Fruit fly (Drosophila melanogaster) whole organism, embryonic: ENCODE results near the gene CG13833.
A peak's percentile ranks its signal among the peaks of the same experiment; 100 is the strongest.

Source experiments
- CG10979 ChIP-seq: fragments of 200-800 bp; sonication (Bioruptor generic); optimal IDR thresholded peaks from 2 replicates; lab custom pipeline; 2018; ENCODE audit warnings: missing biosample characterization, mild to moderate bottlenecking, missing genetic modification characterization, moderate library complexity
- CG11696 ChIP-seq: fragments of 200-800 bp; sonication (Bioruptor generic); IDR thresholded peaks from 2 replicates; pipeline ENCODE4 v1.3.6; 2022; ENCODE audit warnings: missing biosample characterization, missing genetic modification characterization
- CG12391 ChIP-seq: fragments of 200-800 bp; sonication (Bioruptor generic); optimal IDR thresholded peaks from 3 replicates; lab custom pipeline; 2018; ENCODE audit warnings: missing biosample characterization, mild to moderate bottlenecking, missing genetic modification characterization, moderate library complexity
- CG14050 ChIP-seq: fragments of 200-800 bp; sonication (Bioruptor generic); IDR thresholded peaks from 3 replicates; pipeline ENCODE4 v1.3.6; 2022; ENCODE audit warnings: missing biosample characterization, missing genetic modification characterization
- CG1602 ChIP-seq: fragments of 200-800 bp; sonication (Bioruptor generic); optimal IDR thresholded peaks from 3 replicates; lab custom pipeline; 2016; ENCODE audit warnings: missing biosample characterization, missing genetic modification characterization
- CG17186 ChIP-seq: fragments of 200-800 bp; sonication (Bioruptor generic); optimal IDR thresholded peaks from 3 replicates; lab custom pipeline; 2017; ENCODE audit warnings: missing biosample characterization, missing genetic modification reagents, missing genetic modification characterization
- CG17361 ChIP-seq: fragments of 200-800 bp; sonication (Bioruptor generic); IDR thresholded peaks from 3 replicates; pipeline ENCODE4 v1.3.6; 2022; ENCODE audit warnings: missing biosample characterization, missing genetic modification characterization
- CG17568 ChIP-seq: fragments of 200-800 bp; sonication (Bioruptor generic); optimal IDR thresholded peaks from 2 replicates; lab custom pipeline; 2018; ENCODE audit warnings: missing biosample characterization, mild to moderate bottlenecking, missing genetic modification characterization, moderate library complexity
- CG2202 ChIP-seq: fragments of 200-800 bp; sonication (Bioruptor generic); optimal IDR thresholded peaks from 2 replicates; lab custom pipeline; 2018; ENCODE audit warnings: missing biosample characterization, mild to moderate bottlenecking, missing genetic modification characterization
- CG30020 ChIP-seq: fragments of 200-800 bp; optimal IDR thresholded peaks from 2 replicates; lab custom pipeline; 2019; ENCODE audit warnings: missing biosample characterization, mild to moderate bottlenecking, missing genetic modification characterization, moderate library complexity
- CG31365 ChIP-seq: fragments of 200-800 bp; sonication (Bioruptor generic); optimal IDR thresholded peaks from 2 replicates; lab custom pipeline; 2018; ENCODE audit warnings: missing biosample characterization, mild to moderate bottlenecking, missing genetic modification characterization
- CG32767 ChIP-seq: fragments of 200-800 bp; sonication (Bioruptor generic); IDR thresholded peaks from 2 replicates; pipeline ENCODE4 v1.3.6; 2022; ENCODE audit warnings: missing biosample characterization, missing genetic modification characterization
- CG4360 ChIP-seq: fragments of 200-800 bp; sonication (Bioruptor generic); IDR thresholded peaks from 2 replicates; pipeline ENCODE4 v1.3.6; 2022; ENCODE audit warnings: missing biosample characterization, missing genetic modification characterization
- CG7786 ChIP-seq: fragments of 200-800 bp; sonication (Bioruptor generic); optimal IDR thresholded peaks from 2 replicates; lab custom pipeline; 2016; ENCODE audit warnings: missing biosample characterization, missing genetic modification characterization
- CG9932 ChIP-seq: fragments of 200-800 bp; sonication (Bioruptor generic); IDR thresholded peaks from 2 replicates; pipeline ENCODE4 v1.3.6; 2022; ENCODE audit warnings: missing biosample characterization, missing genetic modification characterization
- Chrac-16 ChIP-seq: fragments of 200-800 bp; sonication (Bioruptor generic); optimal IDR thresholded peaks from 3 replicates; lab custom pipeline; 2016; ENCODE audit warnings: missing biosample characterization, missing genetic modification characterization
- D19A ChIP-seq: fragments of 200-800 bp; optimal IDR thresholded peaks from 3 replicates; lab custom pipeline; 2019; ENCODE audit warnings: missing biosample characterization, mild to moderate bottlenecking, missing genetic modification characterization, moderate library complexity
- Dbx ChIP-seq: fragments of 200-800 bp; sonication (Bioruptor generic); IDR thresholded peaks from 3 replicates; pipeline ENCODE4 v1.3.6; 2022; ENCODE audit warnings: missing biosample characterization, missing genetic modification characterization
- E2f1 ChIP-seq: fragments of 200-800 bp; sonication (Bioruptor generic); IDR thresholded peaks from 2 replicates; pipeline ENCODE4 v1.3.6; 2022; ENCODE audit warnings: missing biosample characterization, missing genetic modification characterization
- Ets97D ChIP-seq: fragments of 200-800 bp; sonication (Bioruptor generic); optimal IDR thresholded peaks from 3 replicates; lab custom pipeline; 2016; ENCODE audit warnings: missing biosample characterization, missing genetic modification characterization
- Hr39 ChIP-seq: fragments of >200 bp; optimal IDR thresholded peaks from 2 replicates; lab custom pipeline; 2017
- MESR4 ChIP-seq: fragments of 200-800 bp; sonication (Bioruptor generic); optimal IDR thresholded peaks from 2 replicates; lab custom pipeline; 2018; ENCODE audit warnings: missing biosample characterization, mild to moderate bottlenecking, missing genetic modification characterization, moderate library complexity
- Med ChIP-seq: fragments of 200-800 bp; sonication (Bioruptor generic); peaks from one replicate; lab custom pipeline; 2016; ENCODE audit warnings: missing biosample characterization, missing genetic modification characterization, mild to moderate bottlenecking, inconsistent platforms, moderate library complexity
- NC2α ChIP-seq: fragments of 200-800 bp; sonication (Bioruptor generic); optimal IDR thresholded peaks from 2 replicates; lab custom pipeline; 2016; ENCODE audit warnings: missing biosample characterization, missing genetic modification characterization
- NFAT ChIP-seq: fragments of 200-800 bp; sonication (Bioruptor generic); IDR thresholded peaks from 2 replicates; pipeline ENCODE4 v1.3.6; 2022; ENCODE audit warnings: missing biosample characterization, missing genetic modification characterization
- PHDP ChIP-seq: fragments of 200-800 bp; sonication (Bioruptor generic); optimal IDR thresholded peaks from 3 replicates; lab custom pipeline; 2018; ENCODE audit warnings: missing biosample characterization, mild to moderate bottlenecking, missing genetic modification characterization, moderate library complexity
- Xrp1 ChIP-seq: fragments of 200-800 bp; sonication (Bioruptor generic); IDR thresholded peaks from 2 replicates; pipeline ENCODE4 v1.3.6; 2022; ENCODE audit warnings: missing biosample characterization, missing genetic modification characterization
- ac ChIP-seq: fragments of 200-800 bp; sonication (Bioruptor generic); optimal IDR thresholded peaks from 3 replicates; lab custom pipeline; 2017; ENCODE audit warnings: missing biosample characterization, mild to moderate bottlenecking, missing genetic modification characterization
- bbx ChIP-seq: fragments of 200-800 bp; sonication (Bioruptor generic); IDR thresholded peaks from 2 replicates; pipeline ENCODE4 v1.3.6; 2022; ENCODE audit warnings: missing biosample characterization, missing genetic modification characterization; ENCODE audit not compliant: partially characterized antibody
- bcd ChIP-seq: fragments of 200-800 bp; sonication (Bioruptor generic); optimal IDR thresholded peaks from 2 replicates; lab custom pipeline; 2017; ENCODE audit warnings: missing biosample characterization, mild to moderate bottlenecking, missing genetic modification characterization
- bsh ChIP-seq, 2 experiments: fragments of 200-800 bp; sonication (Bioruptor generic); optimal IDR thresholded peaks; 2 replicates each; lab custom pipeline; 2017 to 2018; ENCODE audit warnings: mild to moderate bottlenecking in 2 of 2, missing biosample characterization in 2 of 2, missing genetic modification characterization in 2 of 2, moderate library complexity in 1 of 2
- crc ChIP-seq: fragments of 200-800 bp; sonication (Bioruptor generic); optimal IDR thresholded peaks from 2 replicates; lab custom pipeline; 2016; ENCODE audit warnings: missing biosample characterization, missing genetic modification characterization
- crol ChIP-seq: fragments of 200-800 bp; sonication (Bioruptor generic); IDR thresholded peaks from 2 replicates; pipeline ENCODE4 v1.3.6; 2022; ENCODE audit warnings: missing biosample characterization, missing genetic modification characterization
- da ChIP-seq: fragments of 200-800 bp; sonication (Bioruptor generic); optimal IDR thresholded peaks from 2 replicates; lab custom pipeline; 2016; ENCODE audit warnings: missing biosample characterization, missing genetic modification characterization
- danr ChIP-seq: fragments of 200-800 bp; sonication (Bioruptor generic); IDR thresholded peaks from 2 replicates; pipeline ENCODE4 v1.3.6; 2022; ENCODE audit warnings: missing biosample characterization, missing genetic modification characterization
- dimm ChIP-seq: fragments of 200-800 bp; sonication (Bioruptor generic); IDR thresholded peaks from 2 replicates; pipeline ENCODE4 v1.3.6; 2022; ENCODE audit warnings: missing biosample characterization, missing genetic modification characterization
- fd102C ChIP-seq: fragments of 200-800 bp; sonication (Bioruptor generic); optimal IDR thresholded peaks from 2 replicates; lab custom pipeline; 2018; ENCODE audit warnings: missing biosample characterization, mild to moderate bottlenecking, missing genetic modification characterization, moderate library complexity
- gem ChIP-seq: fragments of 200-800 bp; sonication (Bioruptor generic); optimal IDR thresholded peaks from 2 replicates; lab custom pipeline; 2019; ENCODE audit warnings: missing biosample characterization, mild to moderate bottlenecking, missing genetic modification characterization, moderate library complexity
- inv ChIP-seq: fragments of 200-800 bp; sonication (Bioruptor generic); IDR thresholded peaks from 2 replicates; pipeline ENCODE4 v1.3.6; 2022; ENCODE audit warnings: missing biosample characterization, missing genetic modification characterization; ENCODE audit not compliant: partially characterized antibody
- kah ChIP-seq: fragments of 200-800 bp; sonication (Bioruptor generic); optimal IDR thresholded peaks from 2 replicates; lab custom pipeline; 2018; ENCODE audit warnings: missing biosample characterization, mild to moderate bottlenecking, missing genetic modification characterization
- prd ChIP-seq, 3 experiments: fragments of >200 bp in 2 of 3; fragments of 200-800 bp in 1 of 3; sonication (Bioruptor generic) in 1 of 3; optimal IDR thresholded peaks in 2 of 3; IDR thresholded peaks in 1 of 3; 2 replicates in 2 of 3; 3 replicates in 1 of 3; pipeline versions ENCODE4 v1.3.6 to Lab custom; 2017 to 2022; ENCODE audit warnings: missing biosample characterization in 1 of 3, missing genetic modification characterization in 1 of 3
- pum ChIP-seq: fragments of 200-800 bp; sonication (Bioruptor generic); optimal IDR thresholded peaks from 2 replicates; lab custom pipeline; 2016; ENCODE audit warnings: missing biosample characterization, missing genetic modification characterization
- salm ChIP-seq: fragments of 200-800 bp; sonication (Bioruptor generic); optimal IDR thresholded peaks from 2 replicates; lab custom pipeline; 2018; ENCODE audit warnings: missing biosample characterization, mild to moderate bottlenecking, missing genetic modification characterization
- tin ChIP-seq: fragments of 200-800 bp; sonication (Bioruptor generic); optimal IDR thresholded peaks from 3 replicates; lab custom pipeline; 2016; ENCODE audit warnings: missing biosample characterization, missing genetic modification characterization
- twi ChIP-seq: fragments of 200-800 bp; optimal IDR thresholded peaks from 2 replicates; lab custom pipeline; 2019; ENCODE audit warnings: missing biosample characterization, mild to moderate bottlenecking, missing genetic modification characterization, moderate library complexity
- vnd ChIP-seq: fragments of 200-800 bp; sonication (Bioruptor generic); IDR thresholded peaks from 3 replicates; pipeline ENCODE4 v1.3.6; 2022; ENCODE audit warnings: missing biosample characterization, missing genetic modification characterization; ENCODE audit not compliant: partially characterized antibody
- wdn ChIP-seq: fragments of 200-800 bp; sonication (Bioruptor generic); IDR thresholded peaks from 2 replicates; pipeline ENCODE4 v1.3.6; 2022; ENCODE audit warnings: missing biosample characterization, missing genetic modification characterization

Gene CG13833

DNA sequence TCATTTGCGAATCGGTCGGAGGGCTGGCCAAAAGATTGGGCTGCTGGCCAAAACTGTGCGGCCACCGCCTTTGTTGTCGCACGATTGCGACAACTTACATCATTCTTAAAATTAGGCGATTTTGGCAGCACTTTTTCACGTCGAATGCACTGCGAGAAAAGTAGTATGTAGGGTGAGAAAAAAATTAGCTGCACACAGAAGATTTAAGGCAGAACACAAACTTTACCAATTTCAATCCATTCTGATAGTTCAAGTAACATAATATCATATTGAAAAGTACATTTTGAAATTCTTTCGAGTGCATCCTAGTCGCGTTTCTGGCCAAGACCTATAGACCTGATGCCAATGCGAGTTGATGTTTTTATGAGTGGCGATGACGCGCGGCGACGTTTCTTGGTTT lies 6.9 kb downstream of the CG13833 start (continued):
- no peak for TF ChIP-seq inv (GFP tag; lab: Robert Waterston, UW)
- no peak for TF ChIP-seq MESR4
- TF ChIP-seq CG9932 (GFP tag; lab: Robert Waterston, UW): peak; percentile 90
- TF ChIP-seq CG12391 (tag; lab: Kevin White, UChicago): peak; percentile 32
- peak; percentile 40 for TF ChIP-seq PHDP (tag; lab: Kevin White, UChicago)
- TF ChIP-seq Chrac-16 (GFP tag; lab: Kevin White, UChicago): peak; percentile 53

- no peak for TF ChIP-seq Ets97D (GFP tag; lab: Kevin White, UChicago)
- TF ChIP-seq CG4360 (GFP tag; lab: Robert Waterston, UW): peak; percentile 44
- 0 out of 3 replicates have a peak, but pooled peaks have one; percentile 3 for TF ChIP-seq CG17361
- peak; percentile 96 for TF ChIP-seq twi (tag; lab: Kevin White, UChicago)
Observed at dm6 chr3R:23027428-23027813, 7.9 kb downstream of the CG13833 start.

- no peak for TF ChIP-seq bsh (GFP tag; optimal IDR thresholded peaks at IDR 0.05; lab: Kevin White, UChicago)
- TF ChIP-seq CG32767 (GFP tag; lab: Robert Waterston, UW): no peak
- TF ChIP-seq vnd (GFP tag; lab: Robert Waterston, UW): no peak
- TF ChIP-seq wdn: no peak
- no peak for TF ChIP-seq NFAT (GFP tag; lab: Robert Waterston, UW)
- no peak for TF ChIP-seq tin
- TF ChIP-seq CG31365 (tag; lab: Kevin White, UChicago): no peak
- TF ChIP-seq CG11696: no peak
- no peak for TF ChIP-seq CG1602 (GFP tag; lab: Kevin White, UChicago)
- TF ChIP-seq pum (GFP tag; lab: Kevin White, UChicago): no peak
- TF ChIP-seq dimm: no peak
- TF ChIP-seq crol (GFP tag; lab: Robert Waterston, UW): peak; percentile 96
- no peak for TF ChIP-seq CG7786 (GFP tag; lab: Kevin White, UChicago)
- TF ChIP-seq kah (GFP tag; lab: Kevin White, UChicago): no peak
- no peak for TF ChIP-seq da (GFP tag; lab: Kevin White, UChicago)
- TF ChIP-seq Xrp1 (GFP tag; lab: Robert Waterston, UW): no peak
- TF ChIP-seq CG17186: no peak
- TF ChIP-seq Med: no peak
- TF ChIP-seq crc: no peak
- no peak for TF ChIP-seq CG2202 (tag; lab: Kevin White, UChicago)
- TF ChIP-seq prd (optimal IDR thresholded peaks at IDR 0.05; lab: Kevin White, UChicago): no peak
- TF ChIP-seq prd (GFP tag; IDR thresholded peaks at IDR 0.05; lab: Robert Waterston, UW): no peak
- peak; percentile 29 for TF ChIP-seq gem (tag; lab: Kevin White, UChicago)
- TF ChIP-seq Hr39 (lab: Kevin White, UChicago): no peak
- TF ChIP-seq danr (GFP tag; lab: Robert Waterston, UW): no peak
- no peak for TF ChIP-seq CG14050 (GFP tag; lab: Robert Waterston, UW)
- TF ChIP-seq E2f1: no peak
- TF ChIP-seq fd102C (GFP tag; lab: Kevin White, UChicago): no peak
- TF ChIP-seq CG17568: no peak
- TF ChIP-seq NC2α (GFP tag; lab: Kevin White, UChicago): no peak
- no peak for TF ChIP-seq bcd
- no peak for TF ChIP-seq CG30020
- TF ChIP-seq salm: no peak
- no peak for TF ChIP-seq bbx (GFP tag; lab: Robert Waterston, UW)
- TF ChIP-seq PHDP (tag; lab: Kevin White, UChicago): no peak
- TF ChIP-seq D19A (tag; lab: Kevin White, UChicago): peak; percentile 11
- no peak for TF ChIP-seq ac (GFP tag; lab: Kevin White, UChicago)
- TF ChIP-seq Dbx: no peak
- TF ChIP-seq CG10979 (tag; lab: Kevin White, UChicago): peak; percentile 28
Observed at dm6 chr3R:23026652-23027427, 8.5 kb downstream of the CG13833 start, which contains the start of gene lmd. TSS of gene lmd (minus strand) at chr3R:23026713.
